Fruit fly (Drosophila melanogaster) whole organism, embryonic: ENCODE results near the gene CG4025.
A peak's percentile ranks its signal among the peaks of the same experiment; 100 is the strongest.

Source experiments
- Abd-B ChIP-seq: fragments of 200-800 bp; sonication (Bioruptor generic); optimal IDR thresholded peaks from 2 replicates; lab custom pipeline; 2018; ENCODE audit warnings: missing biosample characterization, mild to moderate bottlenecking, missing genetic modification characterization, moderate library complexity
- Atf-2 ChIP-seq: fragments of 200-800 bp; sonication (Bioruptor generic); optimal IDR thresholded peaks from 2 replicates; lab custom pipeline; 2016; ENCODE audit warnings: missing biosample characterization, missing genetic modification characterization
- Blimp-1 ChIP-seq: fragments of 200-800 bp; sonication (Bioruptor generic); optimal IDR thresholded peaks from 3 replicates; lab custom pipeline; 2018; ENCODE audit warnings: missing biosample characterization, missing genetic modification characterization, mild to moderate bottlenecking, moderate library complexity, missing genetic modification reagents
- CG12391 ChIP-seq: fragments of 200-800 bp; sonication (Bioruptor generic); optimal IDR thresholded peaks from 3 replicates; lab custom pipeline; 2018; ENCODE audit warnings: missing biosample characterization, mild to moderate bottlenecking, missing genetic modification characterization, moderate library complexity
- CG13894 ChIP-seq: fragments of 200-800 bp; sonication (Bioruptor generic); optimal IDR thresholded peaks from 3 replicates; lab custom pipeline; 2018; ENCODE audit warnings: missing biosample characterization, mild to moderate bottlenecking, missing genetic modification characterization, moderate library complexity
- CG15073 ChIP-seq: fragments of 200-800 bp; sonication (Bioruptor generic); optimal IDR thresholded peaks from 2 replicates; lab custom pipeline; 2016; ENCODE audit warnings: missing biosample characterization, missing genetic modification characterization
- CG17385 ChIP-seq: fragments of 200-800 bp; sonication (Bioruptor generic); optimal IDR thresholded peaks from 3 replicates; lab custom pipeline; 2018; ENCODE audit warnings: missing biosample characterization, mild to moderate bottlenecking, missing genetic modification characterization
- CG18619 ChIP-seq: fragments of 200-800 bp; sonication (Bioruptor generic); optimal IDR thresholded peaks from 3 replicates; lab custom pipeline; 2017; ENCODE audit warnings: missing biosample characterization, mild to moderate bottlenecking, missing genetic modification characterization
- CG31365 ChIP-seq: fragments of 200-800 bp; sonication (Bioruptor generic); optimal IDR thresholded peaks from 2 replicates; lab custom pipeline; 2018; ENCODE audit warnings: missing biosample characterization, mild to moderate bottlenecking, missing genetic modification characterization
- CG32767 ChIP-seq: fragments of 200-800 bp; sonication (Bioruptor generic); IDR thresholded peaks from 2 replicates; pipeline ENCODE4 v1.3.6; 2022; ENCODE audit warnings: missing biosample characterization, missing genetic modification characterization
- CG6254 ChIP-seq: fragments of 200-800 bp; sonication (Bioruptor generic); optimal IDR thresholded peaks from 3 replicates; lab custom pipeline; 2017; ENCODE audit warnings: mild to moderate bottlenecking, missing biosample characterization, missing genetic modification reagents, missing genetic modification characterization
- CG6683 ChIP-seq: fragments of 200-800 bp; sonication (Bioruptor generic); optimal IDR thresholded peaks from 2 replicates; lab custom pipeline; 2017; ENCODE audit warnings: missing biosample characterization, mild to moderate bottlenecking, missing genetic modification characterization, missing genetic modification reagents
- Camta ChIP-seq: fragments of 200-800 bp; sonication (Bioruptor generic); optimal IDR thresholded peaks from 2 replicates; lab custom pipeline; 2016; ENCODE audit warnings: missing biosample characterization, missing genetic modification characterization
- Chrac-16 ChIP-seq: fragments of 200-800 bp; sonication (Bioruptor generic); optimal IDR thresholded peaks from 3 replicates; lab custom pipeline; 2016; ENCODE audit warnings: missing biosample characterization, missing genetic modification characterization
- D19B ChIP-seq: fragments of 200-800 bp; sonication (Bioruptor generic); optimal IDR thresholded peaks from 2 replicates; lab custom pipeline; 2017; ENCODE audit warnings: missing biosample characterization, mild to moderate bottlenecking, missing genetic modification characterization
- E2f2 ChIP-seq: fragments of 200-800 bp; sonication (Bioruptor generic); IDR thresholded peaks from 2 replicates; pipeline ENCODE4 v1.3.6; 2022; ENCODE audit warnings: missing biosample characterization, missing genetic modification characterization
- HmgZ ChIP-seq: fragments of 200-800 bp; sonication (Bioruptor generic); optimal IDR thresholded peaks from 2 replicates; lab custom pipeline; 2018; ENCODE audit warnings: missing biosample characterization, mild to moderate bottlenecking, missing genetic modification characterization
- Hmr ChIP-seq: fragments of 200-800 bp; sonication (Bioruptor generic); optimal IDR thresholded peaks from 3 replicates; lab custom pipeline; 2017; ENCODE audit warnings: mild to moderate bottlenecking, missing biosample characterization, missing genetic modification reagents, missing genetic modification characterization
- Hr3 ChIP-seq: fragments of 200-800 bp; sonication (Bioruptor generic); optimal IDR thresholded peaks from 3 replicates; lab custom pipeline; 2016; ENCODE audit warnings: missing biosample characterization, missing genetic modification characterization
- Hr39 ChIP-seq: fragments of >200 bp; optimal IDR thresholded peaks from 2 replicates; lab custom pipeline; 2017
- Jarid2 ChIP-seq: fragments of 200-800 bp; sonication (Bioruptor generic); optimal IDR thresholded peaks from 3 replicates; lab custom pipeline; 2017; ENCODE audit warnings: mild to moderate bottlenecking, missing biosample characterization, missing genetic modification reagents, missing genetic modification characterization
- MBD-R2 ChIP-seq: fragments of 200-800 bp; sonication (Bioruptor generic); IDR thresholded peaks from 2 replicates; pipeline ENCODE4 v1.3.6; 2022; ENCODE audit warnings: missing biosample characterization, missing genetic modification characterization
- Ptx1 ChIP-seq: fragments of 200-800 bp; sonication (Bioruptor generic); IDR thresholded peaks from 2 replicates; pipeline ENCODE4 v1.3.6; 2022; ENCODE audit warnings: missing biosample characterization, missing genetic modification characterization
- Ravus ChIP-seq: fragments of 200-800 bp; sonication (Bioruptor generic); IDR thresholded peaks from 2 replicates; pipeline ENCODE4 v1.3.6; 2022; ENCODE audit warnings: missing biosample characterization, missing genetic modification characterization
- Rfx ChIP-seq: fragments of 200-800 bp; sonication (Bioruptor generic); IDR thresholded peaks from 2 replicates; pipeline ENCODE4 v1.3.6; 2022; ENCODE audit warnings: missing biosample characterization, missing genetic modification characterization
- Sin3A ChIP-seq: fragments of >200 bp; optimal IDR thresholded peaks from 2 replicates; lab custom pipeline; 2018
- Six4 ChIP-seq: fragments of 200-800 bp; sonication (Bioruptor generic); optimal IDR thresholded peaks from 2 replicates; lab custom pipeline; 2016; ENCODE audit warnings: missing biosample characterization, missing genetic modification characterization
- Sry-β ChIP-seq: fragments of 200-800 bp; sonication (Bioruptor generic); optimal IDR thresholded peaks from 2 replicates; lab custom pipeline; 2018; ENCODE audit warnings: missing biosample characterization, mild to moderate bottlenecking, missing genetic modification characterization, moderate library complexity
- ara ChIP-seq: fragments of 200-800 bp; sonication (Bioruptor generic); IDR thresholded peaks from 2 replicates; pipeline ENCODE4 v1.3.6; 2022; ENCODE audit warnings: missing biosample characterization, missing genetic modification characterization
- bbx ChIP-seq: fragments of 200-800 bp; sonication (Bioruptor generic); IDR thresholded peaks from 2 replicates; pipeline ENCODE4 v1.3.6; 2022; ENCODE audit warnings: missing biosample characterization, missing genetic modification characterization; ENCODE audit not compliant: partially characterized antibody
- br ChIP-seq: fragments of >200 bp; optimal IDR thresholded peaks from 2 replicates; lab custom pipeline; 2017
- ci ChIP-seq: fragments of 200-800 bp; sonication (Bioruptor generic); IDR thresholded peaks from 3 replicates; pipeline ENCODE4 v1.3.6; 2022; ENCODE audit warnings: missing biosample characterization, missing genetic modification characterization
- da ChIP-seq: fragments of 200-800 bp; sonication (Bioruptor generic); optimal IDR thresholded peaks from 2 replicates; lab custom pipeline; 2016; ENCODE audit warnings: missing biosample characterization, missing genetic modification characterization
- dimm ChIP-seq: fragments of 200-800 bp; sonication (Bioruptor generic); IDR thresholded peaks from 2 replicates; pipeline ENCODE4 v1.3.6; 2022; ENCODE audit warnings: missing biosample characterization, missing genetic modification characterization
- esg ChIP-seq: fragments of 200-800 bp; sonication (Bioruptor generic); conservative IDR thresholded peaks from 2 replicates; pipeline ENCODE4 v1.3.6; 2022; ENCODE audit warnings: missing biosample characterization, missing genetic modification characterization
- exex ChIP-seq: fragments of 200-800 bp; sonication (Bioruptor generic); optimal IDR thresholded peaks from 4 replicates; lab custom pipeline; 2018; ENCODE audit warnings: missing biosample characterization, mild to moderate bottlenecking, missing genetic modification characterization, moderate library complexity
- fru ChIP-seq: fragments of >200 bp; optimal IDR thresholded peaks from 2 replicates; lab custom pipeline; 2017
- gce ChIP-seq: fragments of 200-800 bp; sonication (Bioruptor generic); IDR thresholded peaks from 3 replicates; pipeline ENCODE4 v1.3.6; 2022; ENCODE audit warnings: missing biosample characterization, missing genetic modification characterization
- gem ChIP-seq: fragments of 200-800 bp; sonication (Bioruptor generic); optimal IDR thresholded peaks from 2 replicates; lab custom pipeline; 2019; ENCODE audit warnings: missing biosample characterization, mild to moderate bottlenecking, missing genetic modification characterization, moderate library complexity
- ham ChIP-seq: fragments of 200-800 bp; sonication (Bioruptor generic); IDR thresholded peaks from 2 replicates; pipeline ENCODE4 v1.3.6; 2022; ENCODE audit warnings: missing biosample characterization, missing genetic modification characterization
- klu ChIP-seq: fragments of 200-800 bp; sonication (Bioruptor generic); IDR thresholded peaks from 2 replicates; pipeline ENCODE4 v1.3.6; 2022; ENCODE audit warnings: missing biosample characterization, missing genetic modification characterization
- lmd ChIP-seq: fragments of 200-800 bp; sonication (Bioruptor generic); IDR thresholded peaks from 2 replicates; pipeline ENCODE4 v1.3.6; 2022; ENCODE audit warnings: missing biosample characterization, missing genetic modification characterization
- mld ChIP-seq: fragments of 200-800 bp; sonication (Bioruptor generic); IDR thresholded peaks from 3 replicates; pipeline ENCODE4 v1.3.6; 2022; ENCODE audit warnings: missing biosample characterization, missing genetic modification characterization; ENCODE audit not compliant: partially characterized antibody
- onecut ChIP-seq: fragments of 200-800 bp; sonication (Bioruptor generic); IDR thresholded peaks from 2 replicates; pipeline ENCODE4 v1.3.6; 2022; ENCODE audit warnings: missing biosample characterization, missing genetic modification characterization
- peb ChIP-seq: fragments of 200-800 bp; sonication (Bioruptor generic); IDR thresholded peaks from 2 replicates; pipeline ENCODE4 v1.3.6; 2022; ENCODE audit warnings: missing biosample characterization, missing genetic modification characterization
- pros ChIP-seq: fragments of 200-800 bp; sonication (Bioruptor generic); optimal IDR thresholded peaks from 3 replicates; lab custom pipeline; 2019; ENCODE audit warnings: missing biosample characterization, mild to moderate bottlenecking, missing genetic modification characterization, moderate library complexity
- pum ChIP-seq: fragments of 200-800 bp; sonication (Bioruptor generic); optimal IDR thresholded peaks from 2 replicates; lab custom pipeline; 2016; ENCODE audit warnings: missing biosample characterization, missing genetic modification characterization
- row ChIP-seq: fragments of 200-800 bp; sonication (Bioruptor generic); IDR thresholded peaks from 3 replicates; pipeline ENCODE4 v1.3.6; 2022; ENCODE audit warnings: missing biosample characterization, missing genetic modification characterization
- schlank ChIP-seq: fragments of 200-800 bp; sonication (Bioruptor generic); optimal IDR thresholded peaks from 2 replicates; lab custom pipeline; 2018; ENCODE audit warnings: missing biosample characterization, mild to moderate bottlenecking, missing genetic modification characterization
- slbo ChIP-seq: fragments of 200-800 bp; sonication (Bioruptor generic); IDR thresholded peaks from 2 replicates; pipeline ENCODE4 v1.3.6; 2022; ENCODE audit warnings: missing biosample characterization, missing genetic modification characterization
- slp2 ChIP-seq: fragments of 200-800 bp; sonication (Bioruptor generic); optimal IDR thresholded peaks from 2 replicates; lab custom pipeline; 2016; ENCODE audit warnings: missing biosample characterization, missing genetic modification characterization
- wdn ChIP-seq: fragments of 200-800 bp; sonication (Bioruptor generic); IDR thresholded peaks from 2 replicates; pipeline ENCODE4 v1.3.6; 2022; ENCODE audit warnings: missing biosample characterization, missing genetic modification characterization
- zfh2 ChIP-seq: fragments of 200-800 bp; sonication (Bioruptor generic); optimal IDR thresholded peaks from 2 replicates; lab custom pipeline; 2016; ENCODE audit warnings: missing biosample characterization, missing genetic modification characterization

CG4025 gene

dm6 chrX:2087501-2087900 is 10.7 kb downstream of the CG4025 start (continued):
- no peak for TF ChIP-seq CG13894 (tag; lab: Kevin White, UChicago)
- TF ChIP-seq fru (lab: Kevin White, UChicago) = no peak
- TF ChIP-seq exex (tag; lab: Kevin White, UChicago) = no peak
- no peak for TF ChIP-seq pros (GFP tag; lab: Kevin White, UChicago)
- TF ChIP-seq slp2 = peak; percentile 14
- TF ChIP-seq CG31365 (tag; lab: Kevin White, UChicago) = no peak
- TF ChIP-seq Hr3 (GFP tag; lab: Kevin White, UChicago) = peak; percentile 57
- peak; percentile 64; the same call in 2 of the 3 replicates for TF ChIP-seq gce
- TF ChIP-seq mld (GFP tag; lab: Robert Waterston, UW) = no peak
- TF ChIP-seq da (GFP tag; lab: Kevin White, UChicago) = no peak
- no peak for TF ChIP-seq Jarid2 (GFP tag; lab: Kevin White, UChicago)
- peak; percentile 28 for TF ChIP-seq Six4 (GFP tag; lab: Kevin White, UChicago)
- TF ChIP-seq CG6683 (GFP tag; lab: Kevin White, UChicago) = no peak
- no peak for TF ChIP-seq bbx (GFP tag; lab: Robert Waterston, UW)
- peak; percentile 74 for TF ChIP-seq gem
- TF ChIP-seq Hmr = peak; percentile 54
- TF ChIP-seq Atf-2 (GFP tag; lab: Kevin White, UChicago) = peak; percentile 17
- peak; percentile 36 for TF ChIP-seq Camta
- TF ChIP-seq Blimp-1 = peak; percentile 49
- 0 out of 2 replicates have a peak, but pooled peaks have one; percentile 39 for TF ChIP-seq klu (GFP tag; lab: Robert Waterston, UW)
- TF ChIP-seq wdn (GFP tag; lab: Robert Waterston, UW) = peak; percentile 53
- peak; percentile 70 for TF ChIP-seq Ptx1
- TF ChIP-seq lmd (GFP tag; lab: Robert Waterston, UW) = peak; percentile 67
- TF ChIP-seq CG6254 (GFP tag; lab: Kevin White, UChicago) = peak; percentile 99
- TF ChIP-seq CG15073 = no peak
- peak; percentile 35; the same call in 1 of the 2 replicates for TF ChIP-seq esg
- TF ChIP-seq Abd-B = peak; percentile 31
- TF ChIP-seq Hr39 (lab: Kevin White, UChicago) = no peak
- peak; percentile 53; the same call in 1 of the 2 replicates for TF ChIP-seq CG32767 (GFP tag; lab: Robert Waterston, UW)
- peak; percentile 33 for TF ChIP-seq HmgZ (tag; lab: Kevin White, UChicago)
- peak; percentile 76 for TF ChIP-seq slbo (GFP tag; lab: Robert Waterston, UW)
- TF ChIP-seq Rfx (GFP tag; lab: Robert Waterston, UW) = peak; percentile 48; the same call in 1 of the 2 replicates
- no peak for TF ChIP-seq Sin3A (lab: Kevin White, UChicago)
- peak; percentile 79 for TF ChIP-seq row
- TF ChIP-seq D19B (GFP tag; lab: Kevin White, UChicago) = no peak
- TF ChIP-seq pum (GFP tag; lab: Kevin White, UChicago) = peak; percentile 36
- no peak for TF ChIP-seq MBD-R2 (GFP tag; lab: Robert Waterston, UW)
- peak; percentile 26 for TF ChIP-seq schlank (tag; lab: Kevin White, UChicago)
- TF ChIP-seq CG12391 (tag; lab: Kevin White, UChicago) = peak; percentile 65
- TF ChIP-seq CG17385 (GFP tag; lab: Kevin White, UChicago) = peak; percentile 50
- TF ChIP-seq Sry-β (GFP tag; lab: Kevin White, UChicago) = no peak
- TF ChIP-seq peb (GFP tag; lab: Robert Waterston, UW) = no peak
- peak; percentile 17; the same call in 1 of the 2 replicates for TF ChIP-seq ara (GFP tag; lab: Robert Waterston, UW)
- peak; percentile 6 for TF ChIP-seq zfh2 (GFP tag; lab: Kevin White, UChicago)
- peak; percentile 71 for TF ChIP-seq CG18619 (GFP tag; lab: Kevin White, UChicago)
- TF ChIP-seq br (lab: Kevin White, UChicago) = no peak
- TF ChIP-seq E2f2 (GFP tag; lab: Robert Waterston, UW) = peak; percentile 43; the same call in 1 of the 2 replicates
- peak; percentile 94 for TF ChIP-seq ci
- 0 out of 2 replicates have a peak, but pooled peaks have one; percentile 45 for TF ChIP-seq dimm (GFP tag; lab: Robert Waterston, UW)
- peak; percentile 4 for TF ChIP-seq Chrac-16 (GFP tag; lab: Kevin White, UChicago)
- 0 out of 2 replicates have a peak, but pooled peaks have one; percentile 27 for TF ChIP-seq onecut
- TF ChIP-seq ham (GFP tag; lab: Robert Waterston, UW) = no peak
- no peak for TF ChIP-seq Ravus (GFP tag; lab: Robert Waterston, UW)
